Worm (Caenorhabditis elegans) whole organism, young adult: ENCODE measurements around the gene ceh-16.

Experiments
- cebp-2 ChIP-seq: fragments of 200-800 bp; sonication (Bioruptor generic); IDR thresholded peaks from 2 replicates; pipeline ENCODE4 v1.3.6; 2022; ENCODE audit warnings: missing genetic modification characterization, missing compliant biosample characterization
- nhr-120 ChIP-seq: fragments of 200-800 bp; sonication (Bioruptor generic); IDR thresholded peaks from 2 replicates; pipeline ENCODE4 v1.3.6; 2022; ENCODE audit warnings: missing genetic modification characterization, missing compliant biosample characterization
- snpc-4 ChIP-seq, 5 experiments: fragments of 150-350 bp in 1 of 5; sonication (generic microtip) in 4 of 5; optimal IDR thresholded peaks; 2 replicates each; lab custom pipeline; 2014 to 2018; ENCODE audit warnings: missing genetic modification characterization in 5 of 5, missing biosample characterization in 3 of 5, antibody characterized with exemption in 2 of 5, mild to moderate bottlenecking in 2 of 5, missing compliant biosample characterization in 2 of 5, missing genotype in 2 of 5, moderate library complexity in 2 of 5, missing genetic modification reagents in 1 of 5

DNA sequence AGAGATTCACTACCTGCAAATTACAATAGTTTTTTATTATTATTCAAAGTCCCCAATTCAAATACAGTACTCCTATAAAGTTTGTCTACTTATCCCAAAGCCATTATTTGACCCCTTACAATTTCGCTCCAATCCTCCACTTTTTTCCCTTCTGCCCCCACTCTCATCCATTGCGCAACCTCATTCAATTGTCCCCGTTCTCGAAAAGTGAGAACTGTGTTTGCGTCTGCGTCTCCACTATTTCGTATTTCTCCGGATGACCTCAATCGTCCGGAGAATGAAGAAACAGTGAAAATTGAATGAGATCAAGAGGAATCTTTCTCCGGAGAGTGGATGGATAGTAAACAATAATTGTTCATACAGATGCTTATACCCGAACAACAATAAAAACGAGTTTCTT is 25.8 kb upstream of the ceh-16 start:
- TF ChIP-seq nhr-120 (no peak), snpc-4 (GFP tag; optimal IDR thresholded peaks at IDR 0.05; lab: Kevin White, UChicago) (no peak), snpc-4 (tag; optimal IDR thresholded peaks at IDR 0.05; lab: Kevin White, UChicago) (no peak), cebp-2 (no peak)
